Fruit fly (Drosophila melanogaster) whole organism, embryonic: ENCODE measurements around the gene Ppcs.
A peak's percentile ranks its signal among the peaks of the same experiment; 100 is the strongest.

ENCODE experiments used
- Ada2b ChIP-seq: fragments of 200-800 bp; sonication (Bioruptor generic); IDR thresholded peaks from 2 replicates; pipeline ENCODE4 v1.3.6; 2022; ENCODE audit warnings: missing biosample characterization, missing genetic modification characterization
- CG10321 ChIP-seq: fragments of 200-800 bp; sonication (Bioruptor generic); IDR thresholded peaks from 2 replicates; pipeline ENCODE4 v1.3.6; 2022; ENCODE audit warnings: missing biosample characterization, missing genetic modification characterization
- CG10366 ChIP-seq: fragments of 200-800 bp; sonication (Bioruptor generic); IDR thresholded peaks from 2 replicates; pipeline ENCODE4 v1.3.6; 2022; ENCODE audit warnings: missing biosample characterization, missing genetic modification characterization
- CG11093 ChIP-seq: fragments of 200-800 bp; sonication (Bioruptor generic); IDR thresholded peaks from 3 replicates; pipeline ENCODE4 v1.3.6; 2022; ENCODE audit warnings: missing biosample characterization, missing genetic modification characterization
- CG11695 ChIP-seq: fragments of 200-800 bp; sonication (Bioruptor generic); IDR thresholded peaks from 3 replicates; pipeline ENCODE4 v1.3.6; 2022; ENCODE audit warnings: missing biosample characterization, missing genetic modification characterization
- CG12236 ChIP-seq: fragments of 200-800 bp; sonication (Bioruptor generic); optimal IDR thresholded peaks from 2 replicates; lab custom pipeline; 2016; ENCODE audit warnings: missing biosample characterization, missing genetic modification characterization
- CG1233 ChIP-seq: fragments of 200-800 bp; sonication (Bioruptor generic); optimal IDR thresholded peaks from 4 replicates; lab custom pipeline; 2018; ENCODE audit warnings: missing biosample characterization, mild to moderate bottlenecking, missing genetic modification characterization
- CG13424 ChIP-seq: fragments of 200-800 bp; sonication (Bioruptor generic); optimal IDR thresholded peaks from 2 replicates; lab custom pipeline; 2019; ENCODE audit warnings: missing biosample characterization, mild to moderate bottlenecking, missing genetic modification characterization, moderate library complexity
- CG14050 ChIP-seq: fragments of 200-800 bp; sonication (Bioruptor generic); IDR thresholded peaks from 3 replicates; pipeline ENCODE4 v1.3.6; 2022; ENCODE audit warnings: missing biosample characterization, missing genetic modification characterization
- CG14441 ChIP-seq: fragments of 200-800 bp; sonication (Bioruptor generic); IDR thresholded peaks from 2 replicates; pipeline ENCODE4 v1.3.6; 2022; ENCODE audit warnings: missing biosample characterization, missing genetic modification characterization
- CG15269 ChIP-seq: fragments of 200-800 bp; sonication (Bioruptor generic); optimal IDR thresholded peaks from 2 replicates; lab custom pipeline; 2018; ENCODE audit warnings: missing biosample characterization, mild to moderate bottlenecking, missing genetic modification characterization, moderate library complexity
- CG15514 ChIP-seq: fragments of 200-800 bp; sonication (Bioruptor generic); optimal IDR thresholded peaks from 3 replicates; lab custom pipeline; 2017; ENCODE audit warnings: missing biosample characterization, missing genetic modification characterization, mild to moderate bottlenecking, moderate library complexity, missing genetic modification reagents
- CG2120 ChIP-seq: fragments of 200-800 bp; sonication (Bioruptor generic); optimal IDR thresholded peaks from 3 replicates; lab custom pipeline; 2016; ENCODE audit warnings: missing biosample characterization, missing genetic modification characterization
- CG2678 ChIP-seq: fragments of 200-800 bp; sonication (Bioruptor generic); optimal IDR thresholded peaks from 3 replicates; lab custom pipeline; 2019; ENCODE audit warnings: missing biosample characterization, mild to moderate bottlenecking, missing genetic modification characterization, moderate library complexity
- CG32532 ChIP-seq: fragments of 200-800 bp; sonication (Bioruptor generic); IDR thresholded peaks from 2 replicates; pipeline ENCODE4 v1.3.6; 2022; ENCODE audit warnings: missing biosample characterization, missing genetic modification characterization
- CG32772 ChIP-seq: fragments of 200-800 bp; sonication (Bioruptor generic); IDR thresholded peaks from 2 replicates; pipeline ENCODE4 v1.3.6; 2022; ENCODE audit warnings: missing biosample characterization, missing genetic modification characterization
- CG3995 ChIP-seq: fragments of 200-800 bp; sonication (Bioruptor generic); optimal IDR thresholded peaks from 3 replicates; lab custom pipeline; 2016; ENCODE audit warnings: missing biosample characterization, missing genetic modification characterization
- CG4328 ChIP-seq: fragments of 200-800 bp; sonication (Bioruptor generic); optimal IDR thresholded peaks from 3 replicates; lab custom pipeline; 2017; ENCODE audit warnings: missing biosample characterization, missing genetic modification reagents, missing genetic modification characterization
- CG6689 ChIP-seq: fragments of 200-800 bp; sonication (Bioruptor generic); IDR thresholded peaks from 2 replicates; pipeline ENCODE4 v1.3.6; 2022; ENCODE audit warnings: missing biosample characterization, missing genetic modification characterization
- CG7357 ChIP-seq: fragments of 200-800 bp; sonication (Bioruptor generic); IDR thresholded peaks from 3 replicates; pipeline ENCODE4 v1.3.6; 2022; ENCODE audit warnings: missing biosample characterization, missing genetic modification characterization
- CG8388 ChIP-seq: fragments of 200-800 bp; sonication (Bioruptor generic); optimal IDR thresholded peaks from 2 replicates; lab custom pipeline; 2019; ENCODE audit warnings: missing biosample characterization, mild to moderate bottlenecking, missing genetic modification characterization, moderate library complexity
- CG8944 ChIP-seq: fragments of 200-800 bp; sonication (Bioruptor generic); optimal IDR thresholded peaks from 3 replicates; lab custom pipeline; 2016; ENCODE audit warnings: missing biosample characterization, missing genetic modification characterization
- CoRest ChIP-seq: fragments of 200-800 bp; sonication (Bioruptor generic); optimal IDR thresholded peaks from 3 replicates; lab custom pipeline; 2018; ENCODE audit warnings: missing biosample characterization, mild to moderate bottlenecking, missing genetic modification characterization, moderate library complexity
- Fer1 ChIP-seq: fragments of 200-800 bp; sonication (Bioruptor generic); optimal IDR thresholded peaks from 2 replicates; lab custom pipeline; 2017; ENCODE audit warnings: missing biosample characterization, mild to moderate bottlenecking, missing genetic modification characterization
- HLH3B ChIP-seq: fragments of 200-800 bp; sonication (Bioruptor generic); IDR thresholded peaks from 2 replicates; pipeline ENCODE4 v1.3.6; 2022; ENCODE audit warnings: missing biosample characterization, missing genetic modification characterization
- HmgZ ChIP-seq: fragments of 200-800 bp; sonication (Bioruptor generic); optimal IDR thresholded peaks from 2 replicates; lab custom pipeline; 2018; ENCODE audit warnings: missing biosample characterization, mild to moderate bottlenecking, missing genetic modification characterization
- Neu2 ChIP-seq: fragments of 200-800 bp; sonication (Bioruptor generic); optimal IDR thresholded peaks from 3 replicates; lab custom pipeline; 2016; ENCODE audit warnings: missing biosample characterization, missing genetic modification characterization, borderline replicate concordance
- Sin3A ChIP-seq: fragments of >200 bp; optimal IDR thresholded peaks from 2 replicates; lab custom pipeline; 2018
- bsh ChIP-seq, 2 experiments: fragments of 200-800 bp; sonication (Bioruptor generic); optimal IDR thresholded peaks; 2 replicates each; lab custom pipeline; 2017 to 2018; ENCODE audit warnings: mild to moderate bottlenecking in 2 of 2, missing biosample characterization in 2 of 2, missing genetic modification characterization in 2 of 2, moderate library complexity in 1 of 2
- ci ChIP-seq: fragments of 200-800 bp; sonication (Bioruptor generic); IDR thresholded peaks from 3 replicates; pipeline ENCODE4 v1.3.6; 2022; ENCODE audit warnings: missing biosample characterization, missing genetic modification characterization
- dysf ChIP-seq: fragments of 200-800 bp; sonication (Bioruptor generic); IDR thresholded peaks from 3 replicates; pipeline ENCODE4 v1.3.6; 2022; ENCODE audit warnings: missing biosample characterization, missing genetic modification characterization
- esg ChIP-seq: fragments of 200-800 bp; sonication (Bioruptor generic); conservative IDR thresholded peaks from 2 replicates; pipeline ENCODE4 v1.3.6; 2022; ENCODE audit warnings: missing biosample characterization, missing genetic modification characterization
- grau ChIP-seq: fragments of 200-800 bp; optimal IDR thresholded peaks from 3 replicates; lab custom pipeline; 2019; ENCODE audit warnings: missing biosample characterization, mild to moderate bottlenecking, missing genetic modification characterization, moderate library complexity
- kay ChIP-seq: fragments of 200-800 bp; sonication (Bioruptor generic); optimal IDR thresholded peaks from 2 replicates; lab custom pipeline; 2016; ENCODE audit warnings: missing biosample characterization, missing genetic modification characterization
- kni ChIP-seq: fragments of 200-800 bp; sonication (Bioruptor generic); optimal IDR thresholded peaks from 3 replicates; lab custom pipeline; 2017; ENCODE audit warnings: mild to moderate bottlenecking, missing biosample characterization, missing genetic modification reagents, missing genetic modification characterization
- lilli ChIP-seq: fragments of 200-800 bp; sonication (Bioruptor generic); optimal IDR thresholded peaks from 3 replicates; lab custom pipeline; 2016; ENCODE audit warnings: missing biosample characterization, missing genetic modification characterization
- mirr ChIP-seq: fragments of 200-800 bp; sonication (Bioruptor generic); optimal IDR thresholded peaks from 3 replicates; lab custom pipeline; 2018; ENCODE audit warnings: missing biosample characterization, mild to moderate bottlenecking, missing genetic modification characterization
- nmo ChIP-seq: fragments of 200-800 bp; sonication (Bioruptor generic); optimal IDR thresholded peaks from 2 replicates; lab custom pipeline; 2018; ENCODE audit warnings: missing biosample characterization, mild to moderate bottlenecking, missing genetic modification characterization, moderate library complexity
- pan ChIP-seq, 4 experiments: fragments of >200 bp in 3 of 4; fragments of 200-800 bp in 1 of 4; sonication (Bioruptor generic) in 1 of 4; optimal IDR thresholded peaks in 3 of 4; IDR thresholded peaks in 1 of 4; 2 replicates each; pipeline versions ENCODE4 v1.3.6 to Lab custom; 2017 to 2022; ENCODE audit warnings: missing biosample characterization in 2 of 4, missing genetic modification characterization in 2 of 4, mixed read lengths in 1 of 4
- pb ChIP-seq: fragments of 200-800 bp; sonication (Bioruptor generic); optimal IDR thresholded peaks from 3 replicates; lab custom pipeline; 2016; ENCODE audit warnings: missing biosample characterization, missing genetic modification characterization
- phol ChIP-seq: fragments of 200-800 bp; sonication (Bioruptor generic); optimal IDR thresholded peaks from 3 replicates; lab custom pipeline; 2018; ENCODE audit warnings: missing biosample characterization, mild to moderate bottlenecking, missing genetic modification characterization, moderate library complexity
- prd ChIP-seq, 3 experiments: fragments of >200 bp in 2 of 3; fragments of 200-800 bp in 1 of 3; sonication (Bioruptor generic) in 1 of 3; optimal IDR thresholded peaks in 2 of 3; IDR thresholded peaks in 1 of 3; 2 replicates in 2 of 3; 3 replicates in 1 of 3; pipeline versions ENCODE4 v1.3.6 to Lab custom; 2017 to 2022; ENCODE audit warnings: missing biosample characterization in 1 of 3, missing genetic modification characterization in 1 of 3
- row ChIP-seq: fragments of 200-800 bp; sonication (Bioruptor generic); IDR thresholded peaks from 3 replicates; pipeline ENCODE4 v1.3.6; 2022; ENCODE audit warnings: missing biosample characterization, missing genetic modification characterization
- seq ChIP-seq: fragments of 200-800 bp; sonication (Bioruptor generic); IDR thresholded peaks from 2 replicates; pipeline ENCODE4 v1.3.6; 2022; ENCODE audit warnings: missing biosample characterization, missing genetic modification characterization
- slbo ChIP-seq: fragments of 200-800 bp; sonication (Bioruptor generic); IDR thresholded peaks from 2 replicates; pipeline ENCODE4 v1.3.6; 2022; ENCODE audit warnings: missing biosample characterization, missing genetic modification characterization
- sr ChIP-seq: fragments of 200-800 bp; sonication (Bioruptor generic); IDR thresholded peaks from 3 replicates; pipeline ENCODE4 v1.3.6; 2022; ENCODE audit warnings: missing biosample characterization, missing genetic modification characterization
- unpg ChIP-seq: fragments of 200-800 bp; sonication (Bioruptor generic); optimal IDR thresholded peaks from 3 replicates; lab custom pipeline; 2018; ENCODE audit warnings: missing biosample characterization, mild to moderate bottlenecking, missing genetic modification characterization, moderate library complexity
- vvl ChIP-seq: fragments of 200-800 bp; sonication (Bioruptor generic); IDR thresholded peaks from 2 replicates; pipeline ENCODE4 v1.3.6; 2022; ENCODE audit warnings: missing biosample characterization, missing genetic modification characterization
- zfh1 ChIP-seq: fragments of 200-800 bp; sonication (Bioruptor generic); IDR thresholded peaks from 3 replicates; pipeline ENCODE4 v1.3.6; 2022; ENCODE audit warnings: missing biosample characterization, missing genetic modification characterization

Ppcs gene

dm6 chr3R:19157997-19158396, 10.3 kb upstream of the Ppcs start (continued):
- TF ChIP-seq slbo (GFP tag; lab: Robert Waterston, UW) (peak; percentile 55; the same call in 1 of the 2 replicates), Sin3A (lab: Kevin White, UChicago) (no peak), Neu2 (GFP tag; lab: Kevin White, UChicago) (no peak), lilli (GFP tag; lab: Kevin White, UChicago) (peak; percentile 19), seq (GFP tag; lab: Robert Waterston, UW) (no peak), Ada2b (GFP tag; lab: Robert Waterston, UW) (0 out of 2 replicates have a peak, but pooled peaks have one; percentile 24), pan (optimal IDR thresholded peaks at IDR 0.05; lab: Kevin White, UChicago) (no peak), pan (GFP tag; optimal IDR thresholded peaks at IDR 0.05 in 1 of 2, IDR thresholded peaks at IDR 0.05 in 1 of 2) (peak in 1 of 2 experiments; percentile 29), vvl (0 out of 2 replicates have a peak, but pooled peaks have one; percentile 36), CG15269 (tag; lab: Kevin White, UChicago) (peak; percentile 17), CG11093 (GFP tag; lab: Robert Waterston, UW) (0 out of 3 replicates have a peak, but pooled peaks have one; percentile 6), CG8944 (GFP tag; lab: Kevin White, UChicago) (no peak), CG13424 (peak; percentile 17), CG2678 (tag; lab: Kevin White, UChicago) (peak; percentile 40), sr (no peak), Fer1 (GFP tag; lab: Kevin White, UChicago) (no peak), CG32772 (GFP tag; lab: Robert Waterston, UW) (peak; percentile 35; the same call in 1 of the 2 replicates), CG14050 (GFP tag; lab: Robert Waterston, UW) (no peak), mirr (no peak), CG10366 (GFP tag; lab: Robert Waterston, UW) (no peak), CG1233 (peak; percentile 9), dysf (GFP tag; lab: Robert Waterston, UW) (peak; percentile 22; the same call in 1 of the 3 replicates), CG15514 (GFP tag; lab: Kevin White, UChicago) (no peak), CG8388 (peak; percentile 13), row (peak; percentile 70), HLH3B (GFP tag; lab: Robert Waterston, UW) (0 out of 2 replicates have a peak, but pooled peaks have one; percentile 22), kni (GFP tag; lab: Kevin White, UChicago) (no peak), CG7357 (no peak), grau (peak; percentile 22), nmo (GFP tag; lab: Kevin White, UChicago) (peak; percentile 7), pb (GFP tag; lab: Kevin White, UChicago) (no peak), ci (GFP tag; lab: Robert Waterston, UW) (peak; percentile 49; the same call in 1 of the 3 replicates), bsh (GFP tag; optimal IDR thresholded peaks at IDR 0.05; lab: Kevin White, UChicago) (peak in 1 of 2 experiments; percentile 13), zfh1 (GFP tag; lab: Robert Waterston, UW) (0 out of 3 replicates have a peak, but pooled peaks have one; percentile 12), CoRest (tag; lab: Kevin White, UChicago) (peak; percentile 17), CG2120 (GFP tag; lab: Kevin White, UChicago) (peak; percentile 22), CG11695 (GFP tag; lab: Robert Waterston, UW) (no peak), CG14441 (GFP tag; lab: Robert Waterston, UW) (peak; percentile 51; the same call in 1 of the 2 replicates), CG3995 (GFP tag; lab: Kevin White, UChicago) (no peak), kay (GFP tag; lab: Kevin White, UChicago) (no peak), CG6689 (GFP tag; lab: Robert Waterston, UW) (peak; percentile 45; the same call in 1 of the 2 replicates), CG32532 (GFP tag; lab: Robert Waterston, UW) (peak; percentile 38; the same call in 1 of the 2 replicates), esg (GFP tag; lab: Robert Waterston, UW) (peak; percentile 17; the same call in 1 of the 2 replicates), CG10321 (GFP tag; lab: Robert Waterston, UW) (peak; percentile 65), HmgZ (tag; lab: Kevin White, UChicago) (peak; percentile 1), unpg (GFP tag; lab: Kevin White, UChicago) (peak; percentile 3), CG4328 (no peak), prd (optimal IDR thresholded peaks at IDR 0.05; lab: Kevin White, UChicago) (no peak), prd (GFP tag; IDR thresholded peaks at IDR 0.05; lab: Robert Waterston, UW) (peak; percentile 49; the same call in 2 of the 3 replicates), CG12236 (no peak), phol (tag; lab: Kevin White, UChicago) (peak; percentile 31)
